Fruit fly (Drosophila melanogaster) whole organism, embryonic: ENCODE data around the gene dlt.

Source experiments
- Aef1 ChIP-seq: fragments of 200-800 bp; sonication (Bioruptor generic); IDR thresholded peaks from 3 replicates; pipeline ENCODE4 v1.3.6; 2022; ENCODE audit warnings: missing biosample characterization, missing genetic modification characterization
- Asciz ChIP-seq: fragments of 200-800 bp; sonication (Bioruptor generic); optimal IDR thresholded peaks from 2 replicates; lab custom pipeline; 2017; ENCODE audit warnings: missing biosample characterization, mild to moderate bottlenecking, missing genetic modification characterization, missing genetic modification reagents
- BEAF-32 ChIP-seq: fragments of 200-800 bp; sonication (Bioruptor generic); optimal IDR thresholded peaks from 3 replicates; lab custom pipeline; 2017; ENCODE audit warnings: missing biosample characterization, missing genetic modification characterization, mild to moderate bottlenecking, moderate library complexity, missing genetic modification reagents
- Bteb2 ChIP-seq: fragments of 200-800 bp; sonication (Bioruptor generic); optimal IDR thresholded peaks from 2 replicates; lab custom pipeline; 2016; ENCODE audit warnings: missing biosample characterization, missing genetic modification characterization
- CG10565 ChIP-seq: fragments of 200-800 bp; sonication (Bioruptor generic); optimal IDR thresholded peaks from 3 replicates; lab custom pipeline; 2016; ENCODE audit warnings: missing biosample characterization, mild to moderate bottlenecking, missing genetic modification characterization
- CG11093 ChIP-seq: fragments of 200-800 bp; sonication (Bioruptor generic); IDR thresholded peaks from 3 replicates; pipeline ENCODE4 v1.3.6; 2022; ENCODE audit warnings: missing biosample characterization, missing genetic modification characterization
- CG12769 ChIP-seq: fragments of 200-800 bp; sonication (Bioruptor generic); optimal IDR thresholded peaks from 2 replicates; lab custom pipeline; 2019; ENCODE audit warnings: missing biosample characterization, mild to moderate bottlenecking, missing genetic modification characterization, moderate library complexity
- CG14667 ChIP-seq: fragments of 200-800 bp; sonication (Bioruptor generic); IDR thresholded peaks from 2 replicates; pipeline ENCODE4 v1.3.6; 2022; ENCODE audit warnings: missing biosample characterization, missing genetic modification characterization
- CG15696 ChIP-seq: fragments of 200-800 bp; sonication (Bioruptor generic); optimal IDR thresholded peaks from 2 replicates; lab custom pipeline; 2019; ENCODE audit warnings: missing biosample characterization, mild to moderate bottlenecking, missing genetic modification characterization, moderate library complexity
- CG2678 ChIP-seq: fragments of 200-800 bp; sonication (Bioruptor generic); optimal IDR thresholded peaks from 3 replicates; lab custom pipeline; 2019; ENCODE audit warnings: missing biosample characterization, mild to moderate bottlenecking, missing genetic modification characterization, moderate library complexity
- CG31224 ChIP-seq: fragments of 200-800 bp; sonication (Bioruptor generic); IDR thresholded peaks from 2 replicates; pipeline ENCODE4 v1.3.6; 2022; ENCODE audit warnings: missing biosample characterization, missing genetic modification characterization
- CG31441 ChIP-seq: fragments of 200-800 bp; sonication (Bioruptor generic); IDR thresholded peaks from 2 replicates; pipeline ENCODE4 v1.3.6; 2022; ENCODE audit warnings: missing biosample characterization, missing genetic modification characterization
- CG32772 ChIP-seq: fragments of 200-800 bp; sonication (Bioruptor generic); IDR thresholded peaks from 2 replicates; pipeline ENCODE4 v1.3.6; 2022; ENCODE audit warnings: missing biosample characterization, missing genetic modification characterization
- CG9215 ChIP-seq: fragments of 200-800 bp; sonication (Bioruptor generic); IDR thresholded peaks from 2 replicates; pipeline ENCODE4 v1.3.6; 2022; ENCODE audit warnings: missing biosample characterization, missing genetic modification characterization
- CrebB ChIP-seq: fragments of 200-800 bp; sonication (Bioruptor generic); optimal IDR thresholded peaks from 3 replicates; lab custom pipeline; 2018; ENCODE audit warnings: missing biosample characterization, mild to moderate bottlenecking, missing genetic modification characterization
- D19A ChIP-seq: fragments of 200-800 bp; optimal IDR thresholded peaks from 3 replicates; lab custom pipeline; 2019; ENCODE audit warnings: missing biosample characterization, mild to moderate bottlenecking, missing genetic modification characterization, moderate library complexity
- Dip2 ChIP-seq: fragments of 200-800 bp; sonication (Bioruptor generic); IDR thresholded peaks from 2 replicates; pipeline ENCODE4 v1.3.6; 2022; ENCODE audit warnings: missing biosample characterization, missing genetic modification characterization
- E2f2 ChIP-seq: fragments of 200-800 bp; sonication (Bioruptor generic); IDR thresholded peaks from 2 replicates; pipeline ENCODE4 v1.3.6; 2022; ENCODE audit warnings: missing biosample characterization, missing genetic modification characterization
- Hand ChIP-seq: fragments of 200-800 bp; sonication (Bioruptor generic); optimal IDR thresholded peaks from 2 replicates; lab custom pipeline; 2017; ENCODE audit warnings: mild to moderate bottlenecking, missing biosample characterization, missing genetic modification reagents, missing genetic modification characterization
- Hey ChIP-seq: fragments of 200-800 bp; sonication (Bioruptor generic); optimal IDR thresholded peaks from 3 replicates; lab custom pipeline; 2018; ENCODE audit warnings: missing biosample characterization, mild to moderate bottlenecking, missing genetic modification characterization
- HmgD ChIP-seq: fragments of 200-800 bp; sonication (Bioruptor generic); optimal IDR thresholded peaks from 3 replicates; lab custom pipeline; 2016; ENCODE audit warnings: missing biosample characterization, missing genetic modification characterization
- MBD-R2 ChIP-seq: fragments of 200-800 bp; sonication (Bioruptor generic); IDR thresholded peaks from 2 replicates; pipeline ENCODE4 v1.3.6; 2022; ENCODE audit warnings: missing biosample characterization, missing genetic modification characterization
- Mad ChIP-seq: fragments of 200-800 bp; sonication (Bioruptor generic); optimal IDR thresholded peaks from 2 replicates; lab custom pipeline; 2016; ENCODE audit warnings: missing biosample characterization, missing genetic modification characterization
- Optix ChIP-seq: fragments of 200-800 bp; sonication (Bioruptor generic); IDR thresholded peaks from 3 replicates; pipeline ENCODE4 v1.3.6; 2022; ENCODE audit warnings: missing biosample characterization, missing genetic modification characterization
- Scr ChIP-seq: fragments of 200-800 bp; sonication (Bioruptor generic); IDR thresholded peaks from 2 replicates; pipeline ENCODE4 v1.3.6; 2022; ENCODE audit warnings: missing biosample characterization, missing genetic modification characterization; ENCODE audit not compliant: partially characterized antibody
- Sox102F ChIP-seq: fragments of 200-800 bp; sonication (Bioruptor generic); optimal IDR thresholded peaks from 2 replicates; lab custom pipeline; 2018; ENCODE audit warnings: missing biosample characterization, mild to moderate bottlenecking, missing genetic modification characterization, moderate library complexity
- Ssrp ChIP-seq: fragments of 200-800 bp; sonication (Bioruptor generic); optimal IDR thresholded peaks from 2 replicates; lab custom pipeline; 2018; ENCODE audit warnings: missing biosample characterization, mild to moderate bottlenecking, missing genetic modification characterization, moderate library complexity
- Taf1 ChIP-seq: fragments of 200-800 bp; sonication (Bioruptor generic); IDR thresholded peaks from 2 replicates; pipeline ENCODE4 v1.3.6; 2022; ENCODE audit warnings: missing biosample characterization, missing genetic modification characterization
- Xrp1 ChIP-seq: fragments of 200-800 bp; sonication (Bioruptor generic); IDR thresholded peaks from 2 replicates; pipeline ENCODE4 v1.3.6; 2022; ENCODE audit warnings: missing biosample characterization, missing genetic modification characterization
- YL-1 ChIP-seq: fragments of 200-800 bp; sonication (Bioruptor generic); optimal IDR thresholded peaks from 3 replicates; lab custom pipeline; 2017; ENCODE audit warnings: missing biosample characterization, mild to moderate bottlenecking, missing genetic modification characterization
- ap ChIP-seq: fragments of 200-800 bp; sonication (Bioruptor generic); IDR thresholded peaks from 2 replicates; pipeline ENCODE4 v1.3.6; 2022; ENCODE audit warnings: missing biosample characterization, missing genetic modification characterization
- cg ChIP-seq: fragments of 200-800 bp; sonication (Bioruptor generic); optimal IDR thresholded peaks from 3 replicates; lab custom pipeline; 2019; ENCODE audit warnings: missing biosample characterization, mild to moderate bottlenecking, missing genetic modification characterization, moderate library complexity
- chn ChIP-seq: fragments of 200-800 bp; sonication (Bioruptor generic); optimal IDR thresholded peaks from 2 replicates; lab custom pipeline; 2016; ENCODE audit warnings: missing biosample characterization, missing genetic modification characterization
- dimm ChIP-seq: fragments of 200-800 bp; sonication (Bioruptor generic); IDR thresholded peaks from 2 replicates; pipeline ENCODE4 v1.3.6; 2022; ENCODE audit warnings: missing biosample characterization, missing genetic modification characterization
- disco-r ChIP-seq: fragments of 200-800 bp; sonication (Bioruptor generic); optimal IDR thresholded peaks from 2 replicates; lab custom pipeline; 2016; ENCODE audit warnings: missing biosample characterization, missing genetic modification characterization
- eve ChIP-seq, 2 experiments: fragments of >200 bp; optimal IDR thresholded peaks; 2 replicates each; lab custom pipeline; 2017; ENCODE audit warnings: missing biosample characterization in 2 of 2, missing genetic modification characterization in 2 of 2
- gcm2 ChIP-seq: fragments of 200-800 bp; sonication (Bioruptor generic); optimal IDR thresholded peaks from 2 replicates; lab custom pipeline; 2016; ENCODE audit warnings: missing biosample characterization, missing genetic modification characterization
- hb ChIP-seq: fragments of 200-800 bp; sonication (Bioruptor generic); IDR thresholded peaks from 3 replicates; pipeline ENCODE4 v1.3.6; 2022; ENCODE audit warnings: missing biosample characterization, missing genetic modification characterization; ENCODE audit not compliant: partially characterized antibody
- inv ChIP-seq: fragments of 200-800 bp; sonication (Bioruptor generic); IDR thresholded peaks from 2 replicates; pipeline ENCODE4 v1.3.6; 2022; ENCODE audit warnings: missing biosample characterization, missing genetic modification characterization; ENCODE audit not compliant: partially characterized antibody
- jigr1 ChIP-seq: fragments of 200-800 bp; sonication (Bioruptor generic); IDR thresholded peaks from 3 replicates; pipeline ENCODE4 v1.3.6; 2022; ENCODE audit warnings: missing biosample characterization, missing genetic modification characterization
- jumu ChIP-seq: fragments of 200-800 bp; sonication (Bioruptor generic); optimal IDR thresholded peaks from 3 replicates; lab custom pipeline; 2016; ENCODE audit warnings: missing biosample characterization, missing genetic modification characterization
- kay ChIP-seq: fragments of 200-800 bp; sonication (Bioruptor generic); optimal IDR thresholded peaks from 2 replicates; lab custom pipeline; 2016; ENCODE audit warnings: missing biosample characterization, missing genetic modification characterization
- pb ChIP-seq: fragments of 200-800 bp; sonication (Bioruptor generic); optimal IDR thresholded peaks from 3 replicates; lab custom pipeline; 2016; ENCODE audit warnings: missing biosample characterization, missing genetic modification characterization
- pzg ChIP-seq: fragments of 200-800 bp; sonication (Bioruptor generic); optimal IDR thresholded peaks from 3 replicates; lab custom pipeline; 2018; ENCODE audit warnings: missing biosample characterization, mild to moderate bottlenecking, missing genetic modification characterization, moderate library complexity
- schlank ChIP-seq: fragments of 200-800 bp; sonication (Bioruptor generic); optimal IDR thresholded peaks from 2 replicates; lab custom pipeline; 2018; ENCODE audit warnings: missing biosample characterization, mild to moderate bottlenecking, missing genetic modification characterization
- sima ChIP-seq: fragments of 200-800 bp; sonication (Bioruptor generic); optimal IDR thresholded peaks from 2 replicates; lab custom pipeline; 2016; ENCODE audit warnings: missing biosample characterization, missing genetic modification characterization
- slbo ChIP-seq: fragments of 200-800 bp; sonication (Bioruptor generic); IDR thresholded peaks from 2 replicates; pipeline ENCODE4 v1.3.6; 2022; ENCODE audit warnings: missing biosample characterization, missing genetic modification characterization
- slou ChIP-seq: fragments of 200-800 bp; sonication (Bioruptor generic); optimal IDR thresholded peaks from 3 replicates; lab custom pipeline; 2016; ENCODE audit warnings: missing biosample characterization, missing genetic modification characterization
- slp2 ChIP-seq: fragments of 200-800 bp; sonication (Bioruptor generic); optimal IDR thresholded peaks from 2 replicates; lab custom pipeline; 2016; ENCODE audit warnings: missing biosample characterization, missing genetic modification characterization
- tin ChIP-seq: fragments of 200-800 bp; sonication (Bioruptor generic); optimal IDR thresholded peaks from 3 replicates; lab custom pipeline; 2016; ENCODE audit warnings: missing biosample characterization, missing genetic modification characterization

dlt gene

DNA sequence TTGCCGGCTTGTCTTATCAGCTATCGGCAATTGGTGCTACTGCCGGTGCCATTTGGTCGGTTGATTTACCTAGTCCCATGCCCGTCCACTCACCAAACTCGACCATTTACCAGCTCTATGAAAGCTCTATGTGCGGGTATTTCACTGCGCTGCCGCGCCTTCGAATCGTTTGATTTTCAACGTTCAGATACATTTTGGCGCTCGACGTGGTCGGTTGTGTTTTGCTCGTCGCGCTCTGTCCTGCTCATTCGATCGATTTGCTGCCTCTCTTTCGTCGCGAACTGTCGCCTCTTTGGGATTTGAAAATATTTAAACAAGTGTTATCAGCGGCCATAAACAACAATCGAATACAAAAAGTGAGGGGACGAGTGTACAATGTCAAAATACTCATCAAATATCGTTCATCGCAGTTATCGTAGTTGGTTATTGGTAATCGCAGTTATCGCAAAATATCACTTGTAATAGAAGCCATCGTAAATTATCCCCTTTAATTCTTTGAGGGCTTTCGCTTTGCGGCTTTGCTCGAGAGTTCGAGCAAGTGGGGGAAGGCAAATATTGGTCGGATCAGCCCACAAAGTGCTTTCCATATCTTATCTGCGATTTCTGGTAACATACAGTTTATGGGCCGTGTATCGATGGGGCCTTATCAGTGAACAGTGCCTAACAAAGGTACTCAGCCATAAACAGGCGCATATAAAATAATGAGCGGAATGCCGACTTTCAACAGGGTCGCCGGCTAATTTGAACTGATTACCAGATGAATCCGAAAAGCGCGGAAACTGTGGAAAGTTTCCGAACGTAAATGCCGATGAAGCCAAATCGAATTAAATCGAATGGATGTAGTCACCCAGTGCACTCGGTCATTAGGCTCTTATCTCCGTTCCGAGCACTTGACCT is 53.2 kb downstream of the dlt start (continued):
- no peak for TF ChIP-seq CG11093 (GFP tag; lab: Robert Waterston, UW)
- no peak for TF ChIP-seq CG32772 (GFP tag; lab: Robert Waterston, UW)
- TF ChIP-seq E2f2 (GFP tag; lab: Robert Waterston, UW): no peak
- TF ChIP-seq pzg (GFP tag; lab: Kevin White, UChicago): no peak
- no peak for TF ChIP-seq chn
- no peak for TF ChIP-seq HmgD
- TF ChIP-seq Ssrp (tag; lab: Kevin White, UChicago): no peak
- TF ChIP-seq CG31441 (GFP tag; lab: Robert Waterston, UW): no peak
- TF ChIP-seq Taf1 (GFP tag; lab: Robert Waterston, UW): no peak
- TF ChIP-seq Scr (GFP tag; lab: Robert Waterston, UW): peak; percentile 20; the same call in 1 of the 2 replicates
- peak; percentile 17 for TF ChIP-seq CG12769 (tag; lab: Kevin White, UChicago)
- no peak for TF ChIP-seq Hand (GFP tag; lab: Kevin White, UChicago)
- TF ChIP-seq Asciz (GFP tag; lab: Kevin White, UChicago): peak; percentile 37
- no peak for TF ChIP-seq Optix
- no peak for TF ChIP-seq slp2 (GFP tag; lab: Kevin White, UChicago)
- TF ChIP-seq Xrp1 (GFP tag; lab: Robert Waterston, UW): no peak
- TF ChIP-seq slbo (GFP tag; lab: Robert Waterston, UW): no peak
- TF ChIP-seq CG14667 (GFP tag; lab: Robert Waterston, UW): no peak
- TF ChIP-seq jigr1 (GFP tag; lab: Robert Waterston, UW): no peak
- no peak for TF ChIP-seq cg (GFP tag; lab: Kevin White, UChicago)
- TF ChIP-seq D19A (tag; lab: Kevin White, UChicago): no peak
- TF ChIP-seq Aef1 (GFP tag; lab: Robert Waterston, UW): no peak
- TF ChIP-seq Dip2 (GFP tag; lab: Robert Waterston, UW): no peak
- TF ChIP-seq YL-1 (GFP tag; lab: Kevin White, UChicago): no peak
- no peak for TF ChIP-seq CG9215
- TF ChIP-seq disco-r (GFP tag; lab: Kevin White, UChicago): no peak
- TF ChIP-seq CG31224 (GFP tag; lab: Robert Waterston, UW): no peak
- TF ChIP-seq gcm2: no peak
- TF ChIP-seq dimm (GFP tag; lab: Robert Waterston, UW): no peak
- TF ChIP-seq Sox102F (GFP tag; lab: Kevin White, UChicago): no peak
- no peak for TF ChIP-seq kay (GFP tag; lab: Kevin White, UChicago)
- no peak for TF ChIP-seq schlank
- peak; percentile 30 for TF ChIP-seq CG2678 (tag; lab: Kevin White, UChicago)
- TF ChIP-seq sima (GFP tag; lab: Kevin White, UChicago): no peak
- TF ChIP-seq eve (GFP tag; optimal IDR thresholded peaks at IDR 0.05; lab: Kevin White, UChicago): no peak
- TF ChIP-seq CG15696 (tag; lab: Kevin White, UChicago): no peak
- no peak for TF ChIP-seq tin (GFP tag; lab: Kevin White, UChicago)
- no peak for TF ChIP-seq Bteb2 (GFP tag; lab: Kevin White, UChicago)
- no peak for TF ChIP-seq pb (GFP tag; lab: Kevin White, UChicago)
- TF ChIP-seq BEAF-32 (GFP tag; lab: Kevin White, UChicago): peak; percentile 28
- no peak for TF ChIP-seq Mad (GFP tag; lab: Kevin White, UChicago)
- TF ChIP-seq slou (GFP tag; lab: Kevin White, UChicago): no peak
- TF ChIP-seq CrebB (tag; lab: Kevin White, UChicago): peak; percentile 1
- TF ChIP-seq MBD-R2 (GFP tag; lab: Robert Waterston, UW): no peak
- TF ChIP-seq jumu (GFP tag; lab: Kevin White, UChicago): no peak
- TF ChIP-seq CG10565 (GFP tag; lab: Kevin White, UChicago): no peak
- no peak for TF ChIP-seq inv (GFP tag; lab: Robert Waterston, UW)
- no peak for TF ChIP-seq hb
- TF ChIP-seq ap: no peak
- no peak for TF ChIP-seq Hey (tag; lab: Kevin White, UChicago)
